Fruit fly (Drosophila melanogaster): ENCODE data around the gene Ubx.

Ubx gene

DNA sequence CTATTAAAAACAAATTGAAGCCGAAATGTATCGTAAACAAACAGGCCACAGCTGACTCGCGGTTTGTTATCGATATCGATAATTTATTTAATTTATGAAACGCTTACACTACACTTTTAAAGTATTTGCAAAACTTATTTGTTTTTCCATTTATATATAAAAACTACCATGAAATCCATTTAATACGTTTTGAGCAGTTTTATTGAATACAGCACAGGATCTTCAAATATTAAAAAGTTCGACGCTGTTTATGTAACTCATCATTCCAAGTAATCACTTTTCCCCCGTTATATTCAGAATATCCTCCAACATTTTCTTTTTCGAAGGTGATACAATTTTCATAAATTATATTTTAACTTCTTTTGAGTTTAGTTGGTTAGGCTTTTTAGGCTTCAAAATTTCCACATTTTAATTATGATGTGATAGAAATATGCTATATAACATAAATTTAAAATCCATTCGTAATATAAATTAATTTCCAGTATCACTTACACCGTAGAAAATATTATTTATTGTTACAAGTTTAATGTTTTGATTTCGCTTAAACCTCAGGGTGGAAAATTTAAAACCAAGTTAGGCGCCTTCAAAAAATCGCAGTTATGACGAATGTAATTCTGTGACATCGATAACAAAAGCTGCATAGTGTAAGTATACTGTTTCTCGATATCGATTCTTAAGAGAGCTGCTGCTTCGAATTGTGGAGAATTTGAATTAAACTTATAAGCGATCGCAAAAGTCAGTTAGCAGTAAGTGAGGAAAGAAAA, 87.1 kb downstream of the Ubx start, which contains the start of the genes CG10324 and CCT3 (continued):
- TF ChIP-seq CG13424 (tag; optimal IDR thresholded peaks at IDR 0.05) (peak; percentile 81), Max (GFP tag; optimal IDR thresholded peaks at IDR 0.05) (peak; percentile 53), CG11093 (GFP tag; IDR thresholded peaks at IDR 0.05) (no peak), CG13296 (GFP tag; optimal IDR thresholded peaks at IDR 0.05) (peak; percentile 75), CG10366 (GFP tag; IDR thresholded peaks at IDR 0.05) (no peak; the same call in 1 of the 2 replicates), CG8359 (GFP tag; optimal IDR thresholded peaks at IDR 0.05; ENCODE audit: borderline replicate concordance) (no peak), CG17328 (GFP tag; IDR thresholded peaks at IDR 0.05) (peak; percentile 40; the same call in 1 of the 2 replicates), zfh2 (GFP tag; optimal IDR thresholded peaks at IDR 0.05) (peak; percentile 42), Pdp1 (GFP tag; optimal IDR thresholded peaks at IDR 0.05) (peak; percentile 36 to 64), vfl (GFP tag; optimal IDR thresholded peaks at IDR 0.05) (peak; percentile 22), CG12071 (GFP tag; optimal IDR thresholded peaks at IDR 0.05) (no peak), CG16779 (GFP tag; IDR thresholded peaks at IDR 0.05) (no peak), dm (GFP tag; optimal IDR thresholded peaks at IDR 0.05) (no peak), Ravus (GFP tag; IDR thresholded peaks at IDR 0.05) (no peak; the same call in 1 of the 2 replicates), ab (GFP tag; optimal IDR thresholded peaks at IDR 0.05) (no peak), CG3407 (GFP tag; optimal IDR thresholded peaks at IDR 0.05) (no peak), CG10979 (tag; optimal IDR thresholded peaks at IDR 0.05) (peak; percentile 57), CG14050 (GFP tag; IDR thresholded peaks at IDR 0.05) (peak; percentile 56; the same call in 2 of the 3 replicates), CG2129 (GFP tag; IDR thresholded peaks at IDR 0.05; ENCODE audit: partially characterized antibody) (no peak), az2 (GFP tag; optimal IDR thresholded peaks at IDR 0.05) (peak; percentile 61), crol (GFP tag; IDR thresholded peaks at IDR 0.05) (no peak), corto (GFP tag; optimal IDR thresholded peaks at IDR 0.05) (no peak), p53 (GFP tag; optimal IDR thresholded peaks at IDR 0.05) (no peak), gsb (GFP tag; IDR thresholded peaks at IDR 0.05) (no peak), ttk (GFP tag; IDR thresholded peaks at IDR 0.05) (peak; percentile 55), CG34376 (GFP tag; optimal IDR thresholded peaks at IDR 0.05) (peak; percentile 43), Mes4 (GFP tag; optimal IDR thresholded peaks at IDR 0.05) (no peak), CG12219 (GFP tag; optimal IDR thresholded peaks at IDR 0.05) (peak; percentile 22), schlank (tag; optimal IDR thresholded peaks at IDR 0.05) (peak; percentile 8), CG15269 (tag; optimal IDR thresholded peaks at IDR 0.05) (peak; percentile 79), grau (tag; optimal IDR thresholded peaks at IDR 0.05) (peak; percentile 78), en (GFP tag; optimal IDR thresholded peaks at IDR 0.05) (no peak), cad (GFP tag; optimal IDR thresholded peaks at IDR 0.05) (no peak), ato (GFP tag; IDR thresholded peaks at IDR 0.05; ENCODE audit: partially characterized antibody) (no peak), CG31441 (GFP tag; IDR thresholded peaks at IDR 0.05) (peak; percentile 74), CG3995 (GFP tag; optimal IDR thresholded peaks at IDR 0.05) (peak; percentile 98), CG11085 (GFP tag; IDR thresholded peaks at IDR 0.05) (no peak), Ets97D (GFP tag; optimal IDR thresholded peaks at IDR 0.05) (no peak), CG13624 (GFP tag; optimal IDR thresholded peaks at IDR 0.05) (peak; percentile 19), cas (GFP tag; IDR thresholded peaks at IDR 0.05) (no peak), aop (GFP tag; IDR thresholded peaks at IDR 0.05) (no peak), hth (optimal IDR thresholded peaks at IDR 0.05) (no peak), Atf6 (GFP tag; IDR thresholded peaks at IDR 0.05) (peak; percentile 64; the same call in 1 of the 2 replicates), danr (GFP tag; IDR thresholded peaks at IDR 0.05) (no peak), Sry-δ (GFP tag; optimal IDR thresholded peaks at IDR 0.05) (peak; percentile 71), sna (GFP tag; IDR thresholded peaks at IDR 0.05; ENCODE audit: partially characterized antibody) (peak; percentile 66), Oaz (GFP tag; IDR thresholded peaks at IDR 0.05) (no peak), ro (GFP tag; IDR thresholded peaks at IDR 0.05) (no peak), sens (GFP tag) (peak; percentile 93), CG3065 (GFP tag; optimal IDR thresholded peaks at IDR 0.05) (no peak), CTCF (GFP tag; optimal IDR thresholded peaks at IDR 0.05) (no peak)

Data from whole organism, embryonic.